Worm (Caenorhabditis elegans) whole organism, L4 larva: ENCODE measurements around the gene F22B5.6.

ENCODE experiments used
- D1046.2 ChIP-seq: fragments of 200-800 bp; sonication (Bioruptor generic); IDR thresholded peaks from 2 replicates; pipeline ENCODE4 v1.3.6; 2022; ENCODE audit warnings: missing genetic modification characterization, missing compliant biosample characterization
- F10B5.3 ChIP-seq: sonication (generic microtip); optimal IDR thresholded peaks from 2 replicates; lab custom pipeline; 2016; ENCODE audit warnings: mild to moderate bottlenecking, missing genetic modification characterization, missing compliant biosample characterization
- T20F7.1 ChIP-seq: fragments of 200-800 bp; sonication (Bioruptor generic); optimal IDR thresholded peaks from 2 replicates; lab custom pipeline; 2018; ENCODE audit warnings: mild to moderate bottlenecking, missing genetic modification characterization, missing compliant biosample characterization
- Y105C5A.15 ChIP-seq: fragments of 200-800 bp; sonication (Bioruptor generic); IDR thresholded peaks from 2 replicates; pipeline ENCODE4 v1.3.6; 2022; ENCODE audit warnings: missing genetic modification characterization, missing compliant biosample characterization
- ZK546.5 ChIP-seq, 2 experiments: sonication (generic microtip); optimal IDR thresholded peaks; 2 replicates each; lab custom pipeline; 2017; ENCODE audit warnings: missing biosample characterization in 2 of 2, missing genetic modification characterization in 2 of 2
- aha-1 ChIP-seq: fragments of 150-350 bp; peaks from one replicate; lab custom pipeline; 2014; ENCODE audit warnings: missing biosample characterization, missing genetic modification characterization
- aly-2 ChIP-seq: sonication (generic microtip); optimal IDR thresholded peaks from 2 replicates; lab custom pipeline; 2018; ENCODE audit warnings: missing biosample characterization, missing genetic modification characterization
- arid-1 ChIP-seq: fragments of 200-800 bp; sonication (Bioruptor generic); conservative IDR thresholded peaks from 2 replicates; pipeline ENCODE4 v1.3.6; 2022; ENCODE audit warnings: missing genetic modification reagents, missing genetic modification characterization, missing compliant biosample characterization
- attf-4 ChIP-seq: sonication (generic microtip); optimal IDR thresholded peaks from 3 replicates; lab custom pipeline; 2017; ENCODE audit warnings: missing biosample characterization, missing genetic modification characterization
- ceh-32 ChIP-seq: sonication (generic microtip); optimal IDR thresholded peaks from 2 replicates; lab custom pipeline; 2016; ENCODE audit warnings: mild to moderate bottlenecking, missing genetic modification characterization, missing compliant biosample characterization; ENCODE audit not compliant: poor library complexity
- ceh-62 ChIP-seq: sonication (generic microtip); optimal IDR thresholded peaks from 2 replicates; lab custom pipeline; 2017; ENCODE audit warnings: missing biosample characterization, missing genetic modification characterization
- ceh-82 ChIP-seq: sonication (generic microtip); optimal IDR thresholded peaks from 2 replicates; lab custom pipeline; 2017; ENCODE audit warnings: missing biosample characterization, missing genetic modification characterization
- ces-1 ChIP-seq: fragments of 150-350 bp; sonication (generic microtip); optimal IDR thresholded peaks from 4 replicates; lab custom pipeline; 2014; ENCODE audit warnings: missing biosample characterization, missing genetic modification reagents, missing genetic modification characterization
- ctbp-1 ChIP-seq: fragments of 200-800 bp; sonication (Bioruptor generic); IDR thresholded peaks from 2 replicates; pipeline ENCODE4 v1.3.6; 2022; ENCODE audit warnings: missing genetic modification reagents, missing genetic modification characterization, missing compliant biosample characterization
- daf-12 ChIP-seq: fragments of 150-350 bp; optimal IDR thresholded peaks from 2 replicates; lab custom pipeline; 2014; ENCODE audit warnings: missing biosample characterization, missing genetic modification reagents, missing genetic modification characterization
- daf-16 ChIP-seq, 3 experiments: sonication (generic microtip); optimal IDR thresholded peaks; 2 replicates each; lab custom pipeline; 2016 to 2017; ENCODE audit warnings: missing genetic modification characterization in 3 of 3, missing genetic modification reagents in 3 of 3, mild to moderate bottlenecking in 2 of 3, missing compliant biosample characterization in 2 of 3, missing biosample characterization in 1 of 3, moderate library complexity in 1 of 3
- daf-19 ChIP-seq: fragments of 200-800 bp; sonication (Bioruptor generic); conservative IDR thresholded peaks from 2 replicates; pipeline ENCODE4 v1.3.6; 2022; ENCODE audit warnings: missing genetic modification characterization, missing compliant biosample characterization
- daf-8 ChIP-seq: fragments of 200-800 bp; sonication (Bioruptor generic); IDR thresholded peaks from 2 replicates; pipeline ENCODE4 v1.3.6; 2022; ENCODE audit warnings: missing genetic modification characterization, missing compliant biosample characterization
- dmd-6 ChIP-seq: fragments of 200-800 bp; sonication (Bioruptor generic); IDR thresholded peaks from 2 replicates; pipeline ENCODE4 v1.3.6; 2022; ENCODE audit warnings: missing genetic modification reagents, missing genetic modification characterization, missing compliant biosample characterization
- dmd-8 ChIP-seq: fragments of 200-800 bp; sonication (Bioruptor generic); IDR thresholded peaks from 2 replicates; pipeline ENCODE4 v1.3.6; 2022; ENCODE audit warnings: missing genetic modification characterization, missing compliant biosample characterization
- dpl-1 ChIP-seq: fragments of 150-350 bp; optimal IDR thresholded peaks from 2 replicates; lab custom pipeline; 2014; ENCODE audit warnings: missing biosample characterization, missing genetic modification reagents, missing genetic modification characterization
- duxl-1 ChIP-seq: sonication (generic microtip); optimal IDR thresholded peaks from 2 replicates; lab custom pipeline; 2016; ENCODE audit warnings: mild to moderate bottlenecking, missing genetic modification characterization, moderate library complexity, missing compliant biosample characterization; ENCODE audit not compliant: poor library complexity
- egl-27 ChIP-seq: sonication (generic microtip); optimal IDR thresholded peaks from 3 replicates; lab custom pipeline; 2017; ENCODE audit warnings: missing biosample characterization, missing genetic modification reagents, missing genetic modification characterization
- fkh-10 ChIP-seq: fragments of 150-350 bp; optimal IDR thresholded peaks from 2 replicates; lab custom pipeline; 2014; ENCODE audit warnings: missing biosample characterization, missing genetic modification reagents, missing genetic modification characterization
- hif-1 ChIP-seq, 2 experiments: sonication (generic microtip); optimal IDR thresholded peaks; 2 replicates each; lab custom pipeline; 2016 to 2017; ENCODE audit warnings: missing compliant biosample characterization in 2 of 2, missing genetic modification characterization in 2 of 2, missing genetic modification reagents in 2 of 2, missing genotype in 2 of 2, mild to moderate bottlenecking in 1 of 2
- hlh-11 ChIP-seq: fragments of 200-800 bp; sonication (Bioruptor generic); optimal IDR thresholded peaks from 2 replicates; lab custom pipeline; 2018; ENCODE audit warnings: mild to moderate bottlenecking, missing genetic modification characterization, missing compliant biosample characterization
- jun-1 ChIP-seq: fragments of 150-350 bp; optimal IDR thresholded peaks from 2 replicates; lab custom pipeline; 2014; ENCODE audit warnings: missing biosample characterization, missing genetic modification reagents, missing genetic modification characterization
- lim-7 ChIP-seq: fragments of 200-800 bp; sonication (Bioruptor generic); IDR thresholded peaks from 2 replicates; pipeline ENCODE4 v1.3.6; 2022; ENCODE audit warnings: missing genetic modification characterization, missing compliant biosample characterization
- lin-1 ChIP-seq: fragments of 200-800 bp; sonication (Bioruptor generic); IDR thresholded peaks from 2 replicates; pipeline ENCODE4 v1.3.6; 2022; ENCODE audit warnings: missing genetic modification reagents, missing genetic modification characterization, missing compliant biosample characterization
- lin-13 ChIP-seq: fragments of 150-350 bp; optimal IDR thresholded peaks from 2 replicates; lab custom pipeline; 2014; ENCODE audit warnings: missing biosample characterization, missing genetic modification reagents, missing genetic modification characterization
- lin-15B ChIP-seq: fragments of 150-350 bp; sonication (generic microtip); optimal IDR thresholded peaks from 3 replicates; lab custom pipeline; 2014; ENCODE audit warnings: missing biosample characterization, missing genetic modification characterization
- lin-39 ChIP-seq: fragments of 150-350 bp; optimal IDR thresholded peaks from 2 replicates; lab custom pipeline; 2014; ENCODE audit warnings: missing biosample characterization, missing genetic modification reagents, missing genetic modification characterization
- lir-3 ChIP-seq: sonication (generic microtip); optimal IDR thresholded peaks from 2 replicates; lab custom pipeline; 2016; ENCODE audit warnings: mild to moderate bottlenecking, missing genetic modification characterization, missing compliant biosample characterization
- lsy-2 ChIP-seq, 2 experiments: fragments of 150-350 bp in 1 of 2; sonication (generic microtip) in 1 of 2; optimal IDR thresholded peaks; 2 replicates each; lab custom pipeline; 2014 to 2017; ENCODE audit warnings: missing biosample characterization in 2 of 2, missing genetic modification characterization in 2 of 2
- madf-5 ChIP-seq, 2 experiments: fragments of 200-800 bp; sonication (Bioruptor generic); IDR thresholded peaks; 2 replicates each; pipeline ENCODE4 v1.3.6; 2022; ENCODE audit warnings: missing compliant biosample characterization in 2 of 2, missing genetic modification characterization in 2 of 2
- madf-9 ChIP-seq: fragments of 200-800 bp; sonication (Bioruptor generic); conservative IDR thresholded peaks from 2 replicates; pipeline ENCODE4 v1.3.6; 2022; ENCODE audit warnings: missing genetic modification reagents, missing genetic modification characterization, missing compliant biosample characterization
- mdl-1 ChIP-seq, 2 experiments: fragments of 150-350 bp in 1 of 2; sonication (generic microtip) in 1 of 2; optimal IDR thresholded peaks; 2 replicates each; lab custom pipeline; 2014 to 2017; ENCODE audit warnings: missing biosample characterization in 2 of 2, missing genetic modification characterization in 2 of 2
- mdt-29 ChIP-seq: fragments of 200-800 bp; sonication (Bioruptor generic); IDR thresholded peaks from 2 replicates; pipeline ENCODE4 v1.3.6; 2022; ENCODE audit warnings: missing genetic modification reagents, missing genetic modification characterization, missing compliant biosample characterization
- mep-1 ChIP-seq: fragments of 150-350 bp; sonication (generic microtip); optimal IDR thresholded peaks from 3 replicates; lab custom pipeline; 2014; ENCODE audit warnings: missing biosample characterization, missing genetic modification characterization
- nhr-10 ChIP-seq: fragments of 150-350 bp; optimal IDR thresholded peaks from 2 replicates; lab custom pipeline; 2014; ENCODE audit warnings: missing biosample characterization, missing genetic modification characterization
- nhr-11 ChIP-seq: fragments of 150-350 bp; optimal IDR thresholded peaks from 2 replicates; lab custom pipeline; 2014; ENCODE audit warnings: missing biosample characterization, missing genetic modification characterization
- nhr-41 ChIP-seq: fragments of 200-800 bp; sonication (Bioruptor generic); IDR thresholded peaks from 2 replicates; pipeline ENCODE4 v1.3.6; 2022; ENCODE audit warnings: missing genetic modification reagents, missing genetic modification characterization, missing compliant biosample characterization
- nhr-42 ChIP-seq: fragments of 200-800 bp; sonication (Bioruptor generic); IDR thresholded peaks from 2 replicates; pipeline ENCODE4 v1.3.6; 2022; ENCODE audit warnings: missing genetic modification characterization, missing compliant biosample characterization
- nhr-77 ChIP-seq: fragments of 150-350 bp; optimal IDR thresholded peaks from 2 replicates; lab custom pipeline; 2014; ENCODE audit warnings: missing biosample characterization, missing genetic modification characterization
- sdz-12 ChIP-seq: fragments of 200-800 bp; sonication (Bioruptor generic); optimal IDR thresholded peaks from 2 replicates; lab custom pipeline; 2018; ENCODE audit warnings: mild to moderate bottlenecking, missing genetic modification characterization, missing compliant biosample characterization
- snpc-1.2 ChIP-seq: fragments of 200-800 bp; sonication (Bioruptor generic); IDR thresholded peaks from 2 replicates; pipeline ENCODE4 v1.3.6; 2022; ENCODE audit warnings: missing genetic modification reagents, missing genetic modification characterization, missing compliant biosample characterization
- spr-1 ChIP-seq: sonication (generic microtip); optimal IDR thresholded peaks from 2 replicates; lab custom pipeline; 2016; ENCODE audit warnings: mild to moderate bottlenecking, missing genetic modification characterization, missing compliant biosample characterization
- unc-130 ChIP-seq: sonication (generic microtip); optimal IDR thresholded peaks from 2 replicates; lab custom pipeline; 2016; ENCODE audit warnings: missing genetic modification reagents, missing genetic modification characterization, missing compliant biosample characterization
- unc-39 ChIP-seq: sonication (generic microtip); optimal IDR thresholded peaks from 2 replicates; lab custom pipeline; 2017; ENCODE audit warnings: missing biosample characterization, missing genetic modification characterization
- zip-11 ChIP-seq: fragments of 200-800 bp; sonication (Bioruptor generic); IDR thresholded peaks from 2 replicates; pipeline ENCODE4 v1.3.6; 2022; ENCODE audit warnings: missing genetic modification characterization, missing compliant biosample characterization
- ztf-11 ChIP-seq: fragments of 150-350 bp; optimal IDR thresholded peaks from 2 replicates; lab custom pipeline; 2014; ENCODE audit warnings: missing biosample characterization, missing genetic modification characterization
- ztf-7 ChIP-seq: fragments of 150-350 bp; optimal IDR thresholded peaks from 2 replicates; lab custom pipeline; 2014; ENCODE audit warnings: missing biosample characterization, missing genetic modification characterization

The F22B5.6 gene

ce11 chrII:8441519-8441918 is 14.5 kb downstream of the F22B5.6 start (continued):
- no peak for TF ChIP-seq egl-27 (tag; lab: Kevin White, UChicago)
- TF ChIP-seq nhr-10 = no peak
- peak; percentile 75 for TF ChIP-seq lin-1 (GFP tag; lab: Robert Waterston, UW)
- no peak for TF ChIP-seq fkh-10 (GFP tag; lab: Kevin White, UChicago)
- peak; percentile 69; the same call in 1 of the 2 replicates for TF ChIP-seq mdt-29 (GFP tag; lab: Robert Waterston, UW)
- TF ChIP-seq Y105C5A.15 = 0 out of 2 replicates have a peak, but pooled peaks have one; percentile 48
- TF ChIP-seq sdz-12 (GFP tag; lab: Kevin White, UChicago) = no peak
- TF ChIP-seq F10B5.3 (tag; lab: Kevin White, UChicago) = peak; percentile 79
- peak; percentile 96 for TF ChIP-seq arid-1
- TF ChIP-seq ZK546.5 (tag; optimal IDR thresholded peaks at IDR 0.05; lab: Kevin White, UChicago) = no peak
- TF ChIP-seq aly-2 (tag; lab: Kevin White, UChicago) = no peak
- no peak for TF ChIP-seq ceh-82 (tag; lab: Kevin White, UChicago)
- TF ChIP-seq ceh-62 (tag; lab: Kevin White, UChicago) = no peak
- TF ChIP-seq madf-9 (GFP tag; lab: Robert Waterston, UW) = no peak
- TF ChIP-seq nhr-41 (GFP tag; lab: Robert Waterston, UW) = 0 out of 2 replicates have a peak, but pooled peaks have one; percentile 66
- TF ChIP-seq D1046.2 = peak; percentile 88
- no peak for TF ChIP-seq lin-15B (tag; lab: Kevin White, UChicago)
- peak; percentile 80 for TF ChIP-seq ctbp-1 (GFP tag; lab: Robert Waterston, UW)
- TF ChIP-seq duxl-1 (tag; lab: Kevin White, UChicago) = peak; percentile 80
- no peak for TF ChIP-seq ces-1 (GFP tag; lab: Kevin White, UChicago)
- TF ChIP-seq daf-19 (GFP tag; lab: Robert Waterston, UW) = peak; percentile 86
- no peak for TF ChIP-seq jun-1
- no peak for TF ChIP-seq zip-11 (GFP tag; lab: Robert Waterston, UW)
- peak; percentile 85 for TF ChIP-seq lir-3 (tag; lab: Kevin White, UChicago)
- peak; percentile 84 for TF ChIP-seq spr-1 (tag; lab: Kevin White, UChicago)
- peak; percentile 4 for TF ChIP-seq hlh-11 (tag; lab: Kevin White, UChicago)
- no peak for TF ChIP-seq nhr-77 (tag; lab: Kevin White, UChicago)
- TF ChIP-seq unc-130 = peak; percentile 38
- peak; percentile 96 for TF ChIP-seq lim-7 (GFP tag; lab: Robert Waterston, UW)
- peak; percentile 20; the same call in 1 of the 2 replicates for TF ChIP-seq dmd-6 (GFP tag; lab: Robert Waterston, UW)
- TF ChIP-seq snpc-1.2 (GFP tag; lab: Robert Waterston, UW) = peak; percentile 85
- TF ChIP-seq madf-5 (GFP tag; IDR thresholded peaks at IDR 0.05; lab: Robert Waterston, UW) = peak; percentile 72 to 77; a peak in 3 of 4 replicates
- TF ChIP-seq nhr-11 (tag; lab: Kevin White, UChicago) = no peak
- peak; percentile 72; the same call in 1 of the 2 replicates for TF ChIP-seq daf-8
- TF ChIP-seq dpl-1 (GFP tag; lab: Kevin White, UChicago) = no peak
- TF ChIP-seq aha-1 (tag; lab: Kevin White, UChicago) = peak; percentile 87
- TF ChIP-seq unc-39 (tag; lab: Kevin White, UChicago) = no peak
- peak in 1 of 2 experiments; percentile 32 for TF ChIP-seq lsy-2 (tag; optimal IDR thresholded peaks at IDR 0.05; lab: Kevin White, UChicago)
- TF ChIP-seq lin-13 (GFP tag; lab: Kevin White, UChicago) = no peak
- TF ChIP-seq ztf-7 (tag; lab: Kevin White, UChicago) = peak; percentile 1
- no peak for TF ChIP-seq ztf-11
- TF ChIP-seq daf-12 (tag; lab: Kevin White, UChicago) = no peak
- no peak for TF ChIP-seq attf-4
- no peak for TF ChIP-seq mdl-1 (tag; optimal IDR thresholded peaks at IDR 0.05; lab: Kevin White, UChicago)
- peak; percentile 82; the same call in 1 of the 2 replicates for TF ChIP-seq nhr-42 (GFP tag; lab: Robert Waterston, UW)
- TF ChIP-seq daf-16 (GFP tag; optimal IDR thresholded peaks at IDR 0.05; lab: Kevin White, UChicago) = peak; percentile 37 to 88
- TF ChIP-seq daf-16 (tag; optimal IDR thresholded peaks at IDR 0.05; lab: Kevin White, UChicago) = no peak
- no peak for TF ChIP-seq lin-39 (tag; lab: Kevin White, UChicago)
- TF ChIP-seq hif-1 (tag; optimal IDR thresholded peaks at IDR 0.05; lab: Kevin White, UChicago) = peak in 1 of 2 experiments; percentile 35
- TF ChIP-seq T20F7.1 (GFP tag; lab: Kevin White, UChicago) = peak; percentile 29
- peak; percentile 99 for TF ChIP-seq dmd-8 (GFP tag; lab: Robert Waterston, UW)
- TF ChIP-seq mep-1 (tag; lab: Kevin White, UChicago) = no peak
- no peak for TF ChIP-seq ceh-32
